Worm (Caenorhabditis elegans) whole organism, early embryonic: ENCODE measurements around the gene srh-258.

Source experiments
- ama-1 ChIP-seq: fragments of 150-350 bp; optimal IDR thresholded peaks from 2 replicates; lab custom pipeline; 2014
- ceh-13 ChIP-seq: fragments of 200-800 bp; sonication (Bioruptor generic); optimal IDR thresholded peaks from 2 replicates; lab custom pipeline; 2018; ENCODE audit warnings: mild to moderate bottlenecking, missing genetic modification characterization, missing compliant biosample characterization
- sea-1 ChIP-seq: fragments of 200-800 bp; sonication (Bioruptor generic); conservative IDR thresholded peaks from 2 replicates; pipeline ENCODE4 v1.3.6; 2022; ENCODE audit warnings: missing genetic modification characterization, missing compliant biosample characterization

DNA sequence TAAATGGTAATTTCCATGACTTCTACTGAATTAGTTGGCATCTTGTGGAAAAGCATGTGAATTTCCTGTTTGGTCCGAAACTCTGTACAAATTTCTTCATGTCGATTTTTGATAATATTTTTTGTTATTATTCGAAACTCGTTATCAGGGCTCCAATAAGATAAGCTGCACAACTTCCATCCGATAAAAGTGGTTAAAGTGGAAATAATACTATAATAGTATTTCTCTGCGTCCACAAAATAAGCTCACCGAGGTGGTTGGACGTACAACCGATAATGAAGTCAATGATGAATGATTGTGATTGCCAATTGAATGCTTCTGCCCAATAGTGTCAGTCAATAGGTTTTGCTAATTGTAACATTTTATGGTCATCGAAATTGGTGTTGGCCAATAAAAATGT is 43.4 kb downstream of the srh-258 start, which contains the start of gene T26H5.4:
- no peak for TF ChIP-seq sea-1 (GFP tag; lab: Robert Waterston, UW)
- no peak for TF ChIP-seq ama-1
- no peak for TF ChIP-seq ceh-13 (GFP tag; lab: Kevin White, UChicago)
